Worm (Caenorhabditis elegans): ENCODE measurements around the gene C45G9.2.

ce11 chrIII:5112998-5113397 lies 44.1 kb downstream of the C45G9.2 start:
- no peak for TF ChIP-seq ztf-22 (GFP tag; optimal IDR thresholded peaks at IDR 0.05)
- TF ChIP-seq F22D6.2 (tag; optimal IDR thresholded peaks at IDR 0.05): no peak
- no peak for TF ChIP-seq pha-4 (tag; optimal IDR thresholded peaks at IDR 0.05)
- TF ChIP-seq sdz-38 (tag; optimal IDR thresholded peaks at IDR 0.05): no peak
- no peak for TF ChIP-seq hsf-1 (GFP tag; IDR thresholded peaks at IDR 0.05)
- TF ChIP-seq ekl-4 (GFP tag; IDR thresholded peaks at IDR 0.05): no peak
- TF ChIP-seq ama-1 (optimal IDR thresholded peaks at IDR 0.05): no peak
- TF ChIP-seq ama-1 (GFP tag; optimal IDR thresholded peaks at IDR 0.05): no peak
